Worm (Caenorhabditis elegans): ENCODE measurements around the gene pes-8.

- TF ChIP-seq nhr-237 (tag; optimal IDR thresholded peaks at IDR 0.05) (no peak), pha-4 (tag; optimal IDR thresholded peaks at IDR 0.05) (no peak), drap-1 (GFP tag; optimal IDR thresholded peaks at IDR 0.05) (no peak), ceh-83 (GFP tag; optimal IDR thresholded peaks at IDR 0.05) (no peak), lin-32 (GFP tag; optimal IDR thresholded peaks at IDR 0.05) (no peak), snpc-4 (tag; optimal IDR thresholded peaks at IDR 0.05) (no peak), nhr-28 (tag; optimal IDR thresholded peaks at IDR 0.05) (no peak), elt-3 (tag; optimal IDR thresholded peaks at IDR 0.05) (no peak), ztf-11 (tag; optimal IDR thresholded peaks at IDR 0.05) (no peak), ces-1 (GFP tag; optimal IDR thresholded peaks at IDR 0.05) (no peak)
Measured at ce11 chrX:9266512-9266911, 14.9 kb downstream of the pes-8 start.

Data from whole organism, mixed stage, embryonic.